Worm (Caenorhabditis elegans) whole organism, L4 larva: ENCODE measurements around the gene T01B10.5.
A peak's percentile ranks its signal among the peaks of the same experiment; 100 is the strongest.

ENCODE experiments used
- ceh-62 ChIP-seq: sonication (generic microtip); optimal IDR thresholded peaks from 2 replicates; lab custom pipeline; 2017; ENCODE audit warnings: missing biosample characterization, missing genetic modification characterization
- dpl-1 ChIP-seq: fragments of 150-350 bp; optimal IDR thresholded peaks from 2 replicates; lab custom pipeline; 2014; ENCODE audit warnings: missing biosample characterization, missing genetic modification reagents, missing genetic modification characterization
- egl-27 ChIP-seq: sonication (generic microtip); optimal IDR thresholded peaks from 3 replicates; lab custom pipeline; 2017; ENCODE audit warnings: missing biosample characterization, missing genetic modification reagents, missing genetic modification characterization
- lin-13 ChIP-seq: fragments of 150-350 bp; optimal IDR thresholded peaks from 2 replicates; lab custom pipeline; 2014; ENCODE audit warnings: missing biosample characterization, missing genetic modification reagents, missing genetic modification characterization
- mes-2 ChIP-seq: sonication (generic microtip); optimal IDR thresholded peaks from 2 replicates; lab custom pipeline; 2016; ENCODE audit warnings: missing genotype, mild to moderate bottlenecking, missing genetic modification characterization, missing compliant biosample characterization; ENCODE audit not compliant: poor library complexity, severe bottlenecking
- nhr-76 ChIP-seq: fragments of 150-350 bp; optimal IDR thresholded peaks from 2 replicates; lab custom pipeline; 2014; ENCODE audit warnings: missing biosample characterization, missing genetic modification characterization
- unc-62 ChIP-seq, 3 experiments: fragments of 150-350 bp in 1 of 3; sonication (generic microtip); optimal IDR thresholded peaks in 2 of 3; peaks in 1 of 3; 1 replicate in 1 of 3; 2 replicates in 2 of 3; lab custom pipeline; 2014 to 2017; ENCODE audit warnings: missing biosample characterization in 3 of 3, missing genetic modification characterization in 3 of 3, missing genetic modification reagents in 3 of 3, missing genotype in 1 of 3

ce11 chrX:8481716-8482115 lies 13.4 kb upstream of the T01B10.5 start:
- TF ChIP-seq mes-2 (tag; lab: Kevin White, UChicago) = no peak
- TF ChIP-seq dpl-1 = no peak
- no peak for TF ChIP-seq ceh-62 (tag; lab: Kevin White, UChicago)
- TF ChIP-seq lin-13 (GFP tag; lab: Kevin White, UChicago) = no peak
- peak in 1 of 2 experiments; percentile 88 for TF ChIP-seq unc-62 (GFP tag; optimal IDR thresholded peaks at IDR 0.05 in 1 of 2; lab: Kevin White, UChicago)
- no peak for TF ChIP-seq unc-62 (tag; optimal IDR thresholded peaks at IDR 0.05; lab: Kevin White, UChicago)
- no peak for TF ChIP-seq nhr-76 (tag; lab: Kevin White, UChicago)
- TF ChIP-seq egl-27 = no peak
